Worm (Caenorhabditis elegans) whole organism, young adult: ENCODE data around the gene fbxc-33.

Experiments used
- B0261.1 ChIP-seq: sonication (generic microtip); optimal IDR thresholded peaks from 2 replicates; lab custom pipeline; 2016; ENCODE audit warnings: mild to moderate bottlenecking, missing genetic modification characterization, moderate library complexity, missing compliant biosample characterization
- C17E4.6 ChIP-seq: fragments of 200-800 bp; sonication (Bioruptor generic); IDR thresholded peaks from 2 replicates; pipeline ENCODE4 v1.3.6; 2022; ENCODE audit warnings: missing genetic modification reagents, missing genetic modification characterization, missing compliant biosample characterization
- F33H1.4 ChIP-seq: fragments of 200-800 bp; sonication (Bioruptor generic); IDR thresholded peaks from 2 replicates; pipeline ENCODE4 v1.3.6; 2022; ENCODE audit warnings: missing genetic modification reagents, missing genetic modification characterization, missing compliant biosample characterization
- F39B2.1 ChIP-seq: fragments of 200-800 bp; sonication (Bioruptor generic); IDR thresholded peaks from 2 replicates; pipeline ENCODE4 v1.3.6; 2022; ENCODE audit warnings: missing genetic modification reagents, missing genetic modification characterization, missing compliant biosample characterization
- F52B5.7 ChIP-seq: sonication (generic microtip); optimal IDR thresholded peaks from 2 replicates; lab custom pipeline; 2016; ENCODE audit warnings: mild to moderate bottlenecking, missing genetic modification characterization, missing compliant biosample characterization
- T26A5.8 ChIP-seq: sonication (generic microtip); optimal IDR thresholded peaks from 2 replicates; lab custom pipeline; 2016; ENCODE audit warnings: missing genetic modification characterization, missing compliant biosample characterization
- Y53G8AR.9 ChIP-seq: fragments of 200-800 bp; sonication (Bioruptor generic); conservative IDR thresholded peaks from 2 replicates; pipeline ENCODE4 v1.3.6; 2022; ENCODE audit warnings: missing genetic modification reagents, missing genetic modification characterization, missing compliant biosample characterization
- akir-1 ChIP-seq: fragments of 200-800 bp; sonication (Bioruptor generic); optimal IDR thresholded peaks from 2 replicates; lab custom pipeline; 2018; ENCODE audit warnings: mild to moderate bottlenecking, missing genetic modification characterization, moderate library complexity, missing compliant biosample characterization
- ama-1 ChIP-seq, 3 experiments: fragments of 150-350 bp in 1 of 3; sonication (generic microtip) in 2 of 3; optimal IDR thresholded peaks; 2 replicates each; lab custom pipeline; 2014 to 2018; ENCODE audit warnings: missing biosample characterization in 2 of 3, missing genetic modification characterization in 2 of 3, missing genetic modification reagents in 2 of 3
- attf-6 ChIP-seq: fragments of 200-800 bp; sonication (Bioruptor generic); IDR thresholded peaks from 2 replicates; pipeline ENCODE4 v1.3.6; 2022; ENCODE audit warnings: missing genetic modification reagents, missing genetic modification characterization, missing compliant biosample characterization
- bed-1 ChIP-seq: fragments of 200-800 bp; sonication (Bioruptor generic); IDR thresholded peaks from 2 replicates; pipeline ENCODE4 v1.3.6; 2022; ENCODE audit warnings: missing genetic modification reagents, missing genetic modification characterization, missing compliant biosample characterization
- bed-2 ChIP-seq: fragments of 200-800 bp; sonication (Bioruptor generic); IDR thresholded peaks from 2 replicates; pipeline ENCODE4 v1.3.6; 2022; ENCODE audit warnings: missing genetic modification reagents, missing genetic modification characterization, missing compliant biosample characterization
- ccch-3 ChIP-seq: fragments of 200-800 bp; sonication (Bioruptor generic); optimal IDR thresholded peaks from 2 replicates; lab custom pipeline; 2018; ENCODE audit warnings: mild to moderate bottlenecking, missing genetic modification characterization, missing compliant biosample characterization
- ceh-100 ChIP-seq: fragments of 200-800 bp; sonication (Bioruptor generic); IDR thresholded peaks from 2 replicates; pipeline ENCODE4 v1.3.6; 2022; ENCODE audit warnings: missing genetic modification reagents, missing genetic modification characterization, missing compliant biosample characterization
- ceh-79 ChIP-seq: sonication (generic microtip); optimal IDR thresholded peaks from 2 replicates; lab custom pipeline; 2017; ENCODE audit warnings: mild to moderate bottlenecking, missing genetic modification characterization, missing compliant biosample characterization
- chd-7 ChIP-seq: sonication (generic microtip); optimal IDR thresholded peaks from 2 replicates; lab custom pipeline; 2016; ENCODE audit warnings: mild to moderate bottlenecking, missing genetic modification characterization, moderate library complexity, missing compliant biosample characterization
- die-1 ChIP-seq: sonication (generic microtip); optimal IDR thresholded peaks from 2 replicates; lab custom pipeline; 2016; ENCODE audit warnings: missing genotype, mild to moderate bottlenecking, missing genetic modification characterization, missing compliant biosample characterization
- efl-1 ChIP-seq: fragments of 150-350 bp; optimal IDR thresholded peaks from 2 replicates; lab custom pipeline; 2014; ENCODE audit warnings: missing biosample characterization, missing genetic modification reagents, missing genetic modification characterization
- egl-18 ChIP-seq: fragments of 200-800 bp; sonication (Bioruptor generic); IDR thresholded peaks from 2 replicates; pipeline ENCODE4 v1.3.6; 2022; ENCODE audit warnings: missing genetic modification reagents, missing genetic modification characterization, missing compliant biosample characterization
- egl-44 ChIP-seq: fragments of 200-800 bp; sonication (Bioruptor generic); IDR thresholded peaks from 2 replicates; pipeline ENCODE4 v1.3.6; 2022; ENCODE audit warnings: missing genetic modification reagents, missing genetic modification characterization, missing compliant biosample characterization
- hlh-12 ChIP-seq: sonication (generic microtip); optimal IDR thresholded peaks from 2 replicates; lab custom pipeline; 2016; ENCODE audit warnings: missing genetic modification characterization, missing compliant biosample characterization
- hmg-1.2 ChIP-seq: fragments of 200-800 bp; sonication (Bioruptor generic); IDR thresholded peaks from 2 replicates; pipeline ENCODE4 v1.3.6; 2022; ENCODE audit warnings: missing genetic modification reagents, missing genetic modification characterization, missing compliant biosample characterization
- hrde-1 ChIP-seq: sonication (generic microtip); optimal IDR thresholded peaks from 2 replicates; lab custom pipeline; 2016; ENCODE audit warnings: missing genetic modification characterization, mild to moderate bottlenecking, missing compliant biosample characterization, moderate library complexity, missing genotype, missing genetic modification reagents, borderline replicate concordance
- hsf-1 ChIP-seq: fragments of 200-800 bp; sonication (Bioruptor generic); IDR thresholded peaks from 2 replicates; pipeline ENCODE4 v1.3.6; 2022; ENCODE audit warnings: missing genetic modification reagents, missing genetic modification characterization, missing compliant biosample characterization
- let-526 ChIP-seq: fragments of 200-800 bp; sonication (Bioruptor generic); IDR thresholded peaks from 2 replicates; pipeline ENCODE4 v1.3.6; 2022; ENCODE audit warnings: missing genetic modification reagents, missing genetic modification characterization, missing compliant biosample characterization
- lir-1 ChIP-seq: fragments of 200-800 bp; sonication (Bioruptor generic); conservative IDR thresholded peaks from 2 replicates; pipeline ENCODE4 v1.3.6; 2022; ENCODE audit warnings: missing genetic modification reagents, missing genetic modification characterization, missing compliant biosample characterization
- madf-3 ChIP-seq: fragments of 200-800 bp; sonication (Bioruptor generic); IDR thresholded peaks from 2 replicates; pipeline ENCODE4 v1.3.6; 2022; ENCODE audit warnings: missing genetic modification reagents, missing genetic modification characterization, missing compliant biosample characterization
- nfya-1 ChIP-seq: sonication (generic microtip); optimal IDR thresholded peaks from 2 replicates; lab custom pipeline; 2017; ENCODE audit warnings: antibody characterized with exemption, missing compliant biosample characterization, missing genetic modification characterization, borderline replicate concordance; ENCODE audit not compliant: insufficient read depth
- nhr-80 ChIP-seq: sonication (generic microtip); optimal IDR thresholded peaks from 2 replicates; lab custom pipeline; 2016; ENCODE audit warnings: missing genetic modification characterization, missing compliant biosample characterization
- rcor-1 ChIP-seq: fragments of 200-800 bp; sonication (Bioruptor generic); IDR thresholded peaks from 2 replicates; pipeline ENCODE4 v1.3.6; 2022; ENCODE audit warnings: missing genetic modification reagents, missing genetic modification characterization, missing compliant biosample characterization
- rpc-1 ChIP-seq, 2 experiments: fragments of 150-350 bp in 1 of 2; sonication (generic microtip) in 1 of 2; optimal IDR thresholded peaks; 2 replicates each; lab custom pipeline; 2014 to 2018; ENCODE audit warnings: missing biosample characterization in 1 of 2, missing genetic modification characterization in 1 of 2, missing genetic modification reagents in 1 of 2, missing genotype in 1 of 2
- sdz-38 ChIP-seq: sonication (generic microtip); optimal IDR thresholded peaks from 2 replicates; lab custom pipeline; 2016; ENCODE audit warnings: missing genotype, missing genetic modification characterization, missing compliant biosample characterization
- sea-2 ChIP-seq: fragments of 200-800 bp; sonication (Bioruptor generic); IDR thresholded peaks from 2 replicates; pipeline ENCODE4 v1.3.6; 2022; ENCODE audit warnings: missing genetic modification characterization, missing compliant biosample characterization
- sptf-2 ChIP-seq: fragments of 200-800 bp; sonication (Bioruptor generic); optimal IDR thresholded peaks from 2 replicates; lab custom pipeline; 2018; ENCODE audit warnings: mild to moderate bottlenecking, missing genetic modification characterization, missing compliant biosample characterization
- tbx-9 ChIP-seq: sonication (generic microtip); optimal IDR thresholded peaks from 2 replicates; lab custom pipeline; 2016; ENCODE audit warnings: borderline replicate concordance, missing genetic modification characterization, inconsistent platforms, missing compliant biosample characterization
- unc-62 ChIP-seq: fragments of 150-350 bp; optimal IDR thresholded peaks from 2 replicates; lab custom pipeline; 2014; ENCODE audit warnings: missing biosample characterization, missing genetic modification reagents, missing genetic modification characterization
- zim-3 ChIP-seq: sonication (generic microtip); optimal IDR thresholded peaks from 2 replicates; lab custom pipeline; 2017; ENCODE audit warnings: mild to moderate bottlenecking, missing genetic modification characterization, moderate library complexity, missing compliant biosample characterization
- ztf-18 ChIP-seq: sonication (generic microtip); optimal IDR thresholded peaks from 2 replicates; lab custom pipeline; 2016; ENCODE audit warnings: missing genotype, mild to moderate bottlenecking, missing genetic modification characterization, missing compliant biosample characterization
- ztf-25 ChIP-seq: fragments of 200-800 bp; sonication (Bioruptor generic); IDR thresholded peaks from 2 replicates; pipeline ENCODE4 v1.3.6; 2022; ENCODE audit warnings: missing genetic modification reagents, missing genetic modification characterization, missing compliant biosample characterization

Gene fbxc-33

ce11 chrII:920326-920725 lies 6.9 kb downstream of the fbxc-33 start:
- TF ChIP-seq egl-18 (GFP tag; lab: Robert Waterston, UW) (no peak), hmg-1.2 (GFP tag; lab: Robert Waterston, UW) (no peak), ztf-25 (no peak), bed-1 (no peak), F33H1.4 (GFP tag; lab: Robert Waterston, UW) (no peak), hrde-1 (no peak), let-526 (GFP tag; lab: Robert Waterston, UW) (no peak), lir-1 (GFP tag; lab: Robert Waterston, UW) (no peak), egl-44 (GFP tag; lab: Robert Waterston, UW) (no peak), sptf-2 (GFP tag; lab: Kevin White, UChicago) (no peak)

- TF ChIP-seq ceh-100 (no peak), nhr-80 (tag; lab: Kevin White, UChicago) (peak; percentile 44), sea-2 (GFP tag; lab: Robert Waterston, UW) (no peak)
Observed at ce11 chrII:922778-923177, 9.3 kb downstream of the fbxc-33 start.

- no peak for TF ChIP-seq chd-7 (tag; lab: Kevin White, UChicago)
- no peak for TF ChIP-seq F52B5.7 (tag; lab: Kevin White, UChicago)
- TF ChIP-seq hlh-12, result no peak
- no peak for TF ChIP-seq bed-2
- no peak for TF ChIP-seq die-1 (tag; lab: Kevin White, UChicago)
- no peak for TF ChIP-seq unc-62 (GFP tag; lab: Kevin White, UChicago)
- TF ChIP-seq zim-3 (tag; lab: Kevin White, UChicago), result no peak
- no peak for TF ChIP-seq B0261.1 (tag; lab: Kevin White, UChicago)
- no peak for TF ChIP-seq ztf-18 (tag; lab: Kevin White, UChicago)
Observed at ce11 chrII:923521-923920, 10.0 kb downstream of the fbxc-33 start, which contains the start of gene fbxc-28. TSS of gene fbxc-28 (plus strand) at chrII:923821.

- TF ChIP-seq F39B2.1 (GFP tag; lab: Robert Waterston, UW), result no peak
- no peak for TF ChIP-seq efl-1
- no peak for TF ChIP-seq ccch-3 (GFP tag; lab: Kevin White, UChicago)
- no peak for TF ChIP-seq attf-6 (GFP tag; lab: Robert Waterston, UW)
- TF ChIP-seq ama-1 (optimal IDR thresholded peaks at IDR 0.05; lab: Kevin White, UChicago), result no peak
- no peak for TF ChIP-seq ama-1 (GFP tag; optimal IDR thresholded peaks at IDR 0.05; lab: Kevin White, UChicago)
- TF ChIP-seq sdz-38, result no peak
- no peak for TF ChIP-seq rcor-1 (GFP tag; lab: Robert Waterston, UW)
- TF ChIP-seq rpc-1 (optimal IDR thresholded peaks at IDR 0.05; lab: Kevin White, UChicago), result no peak
- TF ChIP-seq rpc-1 (tag; optimal IDR thresholded peaks at IDR 0.05; lab: Kevin White, UChicago), result no peak
- no peak for TF ChIP-seq akir-1 (GFP tag; lab: Kevin White, UChicago)
- no peak for TF ChIP-seq hsf-1 (GFP tag; lab: Robert Waterston, UW)
- no peak for TF ChIP-seq T26A5.8 (tag; lab: Kevin White, UChicago)
- no peak for TF ChIP-seq ceh-79 (tag; lab: Kevin White, UChicago)
- TF ChIP-seq nfya-1, result no peak
- TF ChIP-seq madf-3, result no peak
- TF ChIP-seq tbx-9 (tag; lab: Kevin White, UChicago), result no peak
- no peak for TF ChIP-seq C17E4.6 (GFP tag; lab: Robert Waterston, UW)
- no peak for TF ChIP-seq sea-2 (GFP tag; lab: Robert Waterston, UW)
- no peak for TF ChIP-seq Y53G8AR.9 (GFP tag; lab: Robert Waterston, UW)
Observed at ce11 chrII:927331-927730, 13.9 kb downstream of the fbxc-33 start, which contains the start of gene R07C3.13. TSS of gene R07C3.13 (minus strand) at chrII:927431.
